Worm (Caenorhabditis elegans) whole organism, L1 larva: ENCODE results near the gene pap-3.
A peak's percentile ranks its signal among the peaks of the same experiment; 100 is the strongest.

Experiments
- C04F5.9 ChIP-seq: sonication (generic microtip); optimal IDR thresholded peaks from 2 replicates; lab custom pipeline; 2016; ENCODE audit warnings: missing genetic modification characterization, missing compliant biosample characterization
- Y116A8C.19 ChIP-seq: sonication (generic microtip); optimal IDR thresholded peaks from 2 replicates; lab custom pipeline; 2016; ENCODE audit warnings: missing compliant biosample characterization, missing genetic modification characterization, borderline replicate concordance
- aly-2 ChIP-seq: fragments of 150-350 bp; optimal IDR thresholded peaks from 2 replicates; lab custom pipeline; 2014; ENCODE audit warnings: missing biosample characterization, missing genetic modification characterization
- ama-1 ChIP-seq: fragments of 150-350 bp; optimal IDR thresholded peaks from 2 replicates; lab custom pipeline; 2014
- blmp-1 ChIP-seq: fragments of 150-350 bp; optimal IDR thresholded peaks from 2 replicates; lab custom pipeline; 2014; ENCODE audit warnings: missing biosample characterization, missing genetic modification characterization
- ceh-63 ChIP-seq: fragments of 200-800 bp; sonication (Bioruptor generic); optimal IDR thresholded peaks from 2 replicates; lab custom pipeline; 2018; ENCODE audit warnings: mild to moderate bottlenecking, missing genetic modification characterization, missing compliant biosample characterization
- ceh-8 ChIP-seq: fragments of 200-800 bp; sonication (Bioruptor generic); optimal IDR thresholded peaks from 2 replicates; lab custom pipeline; 2018; ENCODE audit warnings: mild to moderate bottlenecking, missing genetic modification characterization, moderate library complexity, missing compliant biosample characterization
- ceh-82 ChIP-seq, 3 experiments: fragments of 150-350 bp in 1 of 3; sonication (generic microtip) in 2 of 3; optimal IDR thresholded peaks; 2 replicates each; lab custom pipeline; 2014 to 2017; ENCODE audit warnings: missing biosample characterization in 3 of 3, missing genetic modification characterization in 3 of 3
- ceh-90 ChIP-seq: sonication (generic microtip); optimal IDR thresholded peaks from 2 replicates; lab custom pipeline; 2016; ENCODE audit warnings: missing genetic modification characterization, missing compliant biosample characterization
- efl-1 ChIP-seq, 4 experiments: fragments of 150-350 bp; optimal IDR thresholded peaks in 3 of 4; peaks in 1 of 4; 1 replicate in 1 of 4; 2 replicates in 3 of 4; lab custom pipeline; 2014; ENCODE audit warnings: missing biosample characterization in 2 of 4, missing genetic modification characterization in 2 of 4, missing genetic modification reagents in 2 of 4
- efl-3 ChIP-seq: fragments of 200-800 bp; sonication (Bioruptor generic); optimal IDR thresholded peaks from 2 replicates; lab custom pipeline; 2018; ENCODE audit warnings: mild to moderate bottlenecking, missing genetic modification characterization, missing compliant biosample characterization
- elt-2 ChIP-seq: sonication (generic microtip); optimal IDR thresholded peaks from 2 replicates; lab custom pipeline; 2016; ENCODE audit warnings: missing genetic modification characterization, mild to moderate bottlenecking, inconsistent platforms, missing compliant biosample characterization, missing genetic modification reagents
- grh-1 ChIP-seq: fragments of 200-800 bp; sonication (Bioruptor generic); IDR thresholded peaks from 2 replicates; pipeline ENCODE4 v1.3.6; 2022; ENCODE audit warnings: missing genetic modification reagents, missing genetic modification characterization, missing compliant biosample characterization
- hlh-17 ChIP-seq: fragments of 200-800 bp; sonication (Bioruptor generic); optimal IDR thresholded peaks from 2 replicates; lab custom pipeline; 2018; ENCODE audit warnings: missing genetic modification characterization, mild to moderate bottlenecking, missing compliant biosample characterization, moderate library complexity, borderline replicate concordance
- hlh-4 ChIP-seq: sonication (generic microtip); optimal IDR thresholded peaks from 2 replicates; lab custom pipeline; 2016; ENCODE audit warnings: mild to moderate bottlenecking, missing genetic modification characterization, missing compliant biosample characterization
- lin-13 ChIP-seq: fragments of 150-350 bp; optimal IDR thresholded peaks from 2 replicates; lab custom pipeline; 2014; ENCODE audit warnings: missing biosample characterization, missing genetic modification reagents, missing genetic modification characterization
- lin-15B ChIP-seq: fragments of 150-350 bp; sonication (generic microtip); optimal IDR thresholded peaks from 3 replicates; lab custom pipeline; 2014; ENCODE audit warnings: missing biosample characterization, missing genetic modification characterization
- lin-39 ChIP-seq: fragments of 150-350 bp; optimal IDR thresholded peaks from 2 replicates; lab custom pipeline; 2014; ENCODE audit warnings: missing biosample characterization, missing genetic modification reagents, missing genetic modification characterization
- lir-3 ChIP-seq: sonication (generic microtip); optimal IDR thresholded peaks from 2 replicates; lab custom pipeline; 2016; ENCODE audit warnings: mild to moderate bottlenecking, missing genetic modification characterization, moderate library complexity, missing compliant biosample characterization; ENCODE audit not compliant: poor library complexity
- lsy-2 ChIP-seq, 2 experiments: fragments of 150-350 bp; optimal IDR thresholded peaks; 2 replicates each; lab custom pipeline; 2014; ENCODE audit warnings: missing biosample characterization in 2 of 2, missing genetic modification characterization in 2 of 2
- mab-9 ChIP-seq: fragments of 200-800 bp; sonication (Bioruptor generic); IDR thresholded peaks from 2 replicates; pipeline ENCODE4 v1.3.6; 2022; ENCODE audit warnings: missing genetic modification reagents, missing genetic modification characterization, missing compliant biosample characterization
- mdl-1 ChIP-seq, 2 experiments: fragments of 150-350 bp; optimal IDR thresholded peaks; 2 replicates each; lab custom pipeline; 2014 to 2017; ENCODE audit warnings: missing biosample characterization in 2 of 2, missing genetic modification characterization in 2 of 2, inconsistent platforms in 1 of 2
- nhr-12 ChIP-seq: sonication (generic microtip); optimal IDR thresholded peaks from 2 replicates; lab custom pipeline; 2017; ENCODE audit warnings: missing biosample characterization, missing genetic modification characterization
- nhr-237 ChIP-seq: fragments of 150-350 bp; optimal IDR thresholded peaks from 2 replicates; lab custom pipeline; 2014; ENCODE audit warnings: missing biosample characterization, missing genetic modification characterization
- nhr-47 ChIP-seq: sonication (generic microtip); optimal IDR thresholded peaks from 2 replicates; lab custom pipeline; 2016; ENCODE audit warnings: mild to moderate bottlenecking, missing genetic modification characterization, moderate library complexity, missing compliant biosample characterization
- nhr-77 ChIP-seq: fragments of 150-350 bp; optimal IDR thresholded peaks from 2 replicates; lab custom pipeline; 2014; ENCODE audit warnings: missing biosample characterization, missing genetic modification characterization
- nhr-85 ChIP-seq: sonication (generic microtip); peaks from one replicate; lab custom pipeline; 2016; ENCODE audit warnings: missing genetic modification characterization, inconsistent platforms, missing compliant biosample characterization
- nhr-90 ChIP-seq: sonication (generic microtip); optimal IDR thresholded peaks from 2 replicates; lab custom pipeline; 2016; ENCODE audit warnings: mild to moderate bottlenecking, missing genetic modification characterization, missing compliant biosample characterization; ENCODE audit not compliant: poor library complexity
- pag-3 ChIP-seq: sonication (generic microtip); optimal IDR thresholded peaks from 2 replicates; lab custom pipeline; 2017; ENCODE audit warnings: missing genetic modification characterization, mild to moderate bottlenecking, missing compliant biosample characterization, antibody characterized with exemption, borderline replicate concordance; ENCODE audit not compliant: insufficient read depth
- rnt-1 ChIP-seq: sonication (generic microtip); optimal IDR thresholded peaks from 2 replicates; lab custom pipeline; 2016; ENCODE audit warnings: mild to moderate bottlenecking, missing genetic modification characterization, moderate library complexity, missing compliant biosample characterization
- skn-1 ChIP-seq: fragments of 150-350 bp; optimal IDR thresholded peaks from 2 replicates; lab custom pipeline; 2014; ENCODE audit warnings: missing biosample characterization, missing genetic modification characterization
- snu-23 ChIP-seq: sonication (generic microtip); optimal IDR thresholded peaks from 2 replicates; lab custom pipeline; 2016; ENCODE audit warnings: missing genetic modification characterization, missing compliant biosample characterization
- sox-4 ChIP-seq: sonication (generic microtip); optimal IDR thresholded peaks from 2 replicates; lab custom pipeline; 2016; ENCODE audit warnings: missing genetic modification characterization, missing compliant biosample characterization
- sptf-1 ChIP-seq: fragments of 150-350 bp; optimal IDR thresholded peaks from 2 replicates; lab custom pipeline; 2014; ENCODE audit warnings: missing biosample characterization, missing genetic modification characterization
- sup-37 ChIP-seq: fragments of 200-800 bp; sonication (Bioruptor generic); optimal IDR thresholded peaks from 2 replicates; lab custom pipeline; 2018; ENCODE audit warnings: mild to moderate bottlenecking, missing genetic modification characterization, missing compliant biosample characterization
- tbx-2 ChIP-seq: sonication (generic microtip); optimal IDR thresholded peaks from 2 replicates; lab custom pipeline; 2016; ENCODE audit warnings: missing genetic modification characterization, missing compliant biosample characterization
- unc-130 ChIP-seq: fragments of 150-350 bp; optimal IDR thresholded peaks from 2 replicates; lab custom pipeline; 2017; ENCODE audit warnings: missing biosample characterization, missing genetic modification characterization, inconsistent platforms
- unc-62 ChIP-seq: fragments of 150-350 bp; optimal IDR thresholded peaks from 2 replicates; lab custom pipeline; 2014; ENCODE audit warnings: missing biosample characterization, missing genetic modification reagents, missing genetic modification characterization
- unc-86 ChIP-seq: sonication (generic microtip); optimal IDR thresholded peaks from 2 replicates; lab custom pipeline; 2016; ENCODE audit warnings: missing genetic modification characterization, missing compliant biosample characterization
- zag-1 ChIP-seq: fragments of 150-350 bp; optimal IDR thresholded peaks from 2 replicates; lab custom pipeline; 2014; ENCODE audit warnings: missing biosample characterization, missing genetic modification characterization
- zip-4 ChIP-seq: fragments of 200-800 bp; sonication (Bioruptor generic); optimal IDR thresholded peaks from 2 replicates; lab custom pipeline; 2018; ENCODE audit warnings: mild to moderate bottlenecking, missing genetic modification characterization, moderate library complexity, missing compliant biosample characterization

Gene pap-3

DNA sequence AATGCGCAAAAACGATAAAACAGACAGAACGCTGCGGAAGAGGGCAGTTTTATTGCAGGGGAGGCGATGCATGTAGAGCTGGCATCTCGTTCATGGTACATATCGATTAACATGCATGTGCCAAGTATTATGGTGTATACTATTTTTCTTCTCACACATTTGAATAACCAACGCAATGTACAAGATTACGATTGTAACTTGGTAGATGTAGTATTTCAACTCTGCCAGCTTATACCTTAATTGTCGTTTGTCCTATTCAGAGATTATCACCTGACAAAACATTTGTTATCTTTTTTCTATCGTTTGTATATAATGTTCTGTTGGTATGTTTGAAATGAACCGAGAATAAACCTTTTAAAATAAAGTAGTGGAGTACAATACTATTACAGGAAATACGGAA is 13.5 kb upstream of the pap-3 start, which contains the start of gene pes-5:
pes-5 (minus strand) TSS at position 101 of the 400 bp plus-strand sequence.
- TF ChIP-seq lin-39 (tag; lab: Kevin White, UChicago) (no peak), unc-86 (no peak), nhr-47 (no peak), hlh-17 (GFP tag; lab: Kevin White, UChicago) (no peak), grh-1 (GFP tag; lab: Robert Waterston, UW) (no peak), skn-1 (tag; lab: Kevin White, UChicago) (no peak), zip-4 (GFP tag; lab: Kevin White, UChicago) (no peak), sptf-1 (tag; lab: Kevin White, UChicago) (no peak), sup-37 (no peak), aly-2 (tag; lab: Kevin White, UChicago) (no peak), sox-4 (tag; lab: Kevin White, UChicago) (no peak), unc-130 (tag; lab: Kevin White, UChicago) (no peak), ceh-8 (GFP tag; lab: Kevin White, UChicago) (no peak), ceh-90 (tag; lab: Kevin White, UChicago) (no peak), nhr-85 (no peak), mab-9 (GFP tag; lab: Robert Waterston, UW) (no peak), lsy-2 (tag; optimal IDR thresholded peaks at IDR 0.05; lab: Kevin White, UChicago) (no peak)
- TF ChIP-seq, all 84 proteins: peak for 0

DNA sequence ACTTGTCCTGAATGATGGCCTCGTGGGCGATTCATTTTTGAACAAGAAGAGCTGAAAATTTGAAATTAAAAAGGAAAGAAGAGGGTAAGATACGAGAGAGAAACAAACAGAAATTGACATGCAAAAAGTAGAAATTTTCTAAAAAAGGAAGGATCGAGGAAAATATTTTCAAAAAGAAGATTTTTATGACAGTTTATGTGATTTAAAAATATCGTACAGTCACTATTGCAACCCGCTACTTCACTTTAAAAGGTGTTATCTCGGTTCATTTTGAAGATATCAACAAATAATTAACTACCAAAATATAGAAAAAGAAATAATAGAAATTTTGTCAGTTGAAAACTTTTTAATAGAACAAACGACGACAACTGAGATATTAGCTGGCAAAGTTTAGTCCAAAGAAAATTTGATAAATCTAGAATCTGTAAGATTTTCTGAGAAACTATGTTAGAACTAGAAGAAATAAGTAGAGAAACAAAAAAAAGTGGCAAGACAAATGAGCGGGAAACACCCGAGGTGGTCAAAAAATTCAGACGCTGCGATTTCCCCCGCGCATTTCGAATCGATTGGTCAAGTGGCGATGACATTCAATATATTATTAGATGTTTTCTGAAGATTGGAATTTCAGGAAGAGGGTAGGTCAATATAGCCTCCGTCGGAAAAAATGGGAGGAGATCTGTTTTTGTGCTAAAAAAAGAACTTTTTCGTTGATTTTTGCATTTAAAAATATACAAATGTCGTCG is 7.4 kb upstream of the pap-3 start, which contains the start of gene Y6D1A.1:
Y6D1A.1 (minus strand) TSS at position 51 of the 743 bp plus-strand sequence.
- TF ChIP-seq efl-1 (optimal IDR thresholded peaks at IDR 0.05; lab: Kevin White, UChicago) (no peak), efl-1 (GFP tag; optimal IDR thresholded peaks at IDR 0.05 in 1 of 2; lab: Kevin White, UChicago) (peak in 1 of 2 experiments; percentile 45), ceh-63 (no peak)

DNA sequence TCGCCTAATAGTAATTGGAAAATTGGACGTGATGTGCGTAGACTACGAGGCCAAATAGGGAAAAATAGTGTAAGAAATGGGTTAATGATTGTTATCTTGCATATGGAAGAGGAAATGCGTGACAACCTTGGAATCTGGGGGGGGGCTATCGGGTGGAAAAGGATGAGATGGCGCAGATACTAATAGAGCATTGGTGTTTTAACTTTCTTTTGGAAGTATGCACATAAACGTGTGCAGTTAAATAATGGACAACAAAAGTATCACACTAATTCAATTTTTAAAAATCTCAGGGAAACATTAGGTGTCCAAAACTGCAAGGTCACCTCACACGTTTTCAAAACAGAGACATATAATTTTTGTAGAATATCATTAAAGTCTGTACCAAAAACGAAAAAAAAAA is 3.4 kb upstream of the pap-3 start, which contains the start of gene Y6D1A.2:
Y6D1A.2 (minus strand) TSS at position 101 of the 400 bp plus-strand sequence.
- no peak for TF ChIP-seq hlh-4
- TF ChIP-seq lin-39 (tag; lab: Kevin White, UChicago): no peak
- TF ChIP-seq nhr-90: no peak
- no peak for TF ChIP-seq lin-15B (tag; lab: Kevin White, UChicago)
- no peak for TF ChIP-seq tbx-2 (tag; lab: Kevin White, UChicago)
- peak; percentile 17 for TF ChIP-seq blmp-1
- peak; percentile 66 for TF ChIP-seq nhr-85
- TF ChIP-seq snu-23 (GFP tag; lab: Kevin White, UChicago): no peak
- TF ChIP-seq Y116A8C.19 (tag; lab: Kevin White, UChicago): no peak
- no peak for TF ChIP-seq rnt-1 (tag; lab: Kevin White, UChicago)

DNA sequence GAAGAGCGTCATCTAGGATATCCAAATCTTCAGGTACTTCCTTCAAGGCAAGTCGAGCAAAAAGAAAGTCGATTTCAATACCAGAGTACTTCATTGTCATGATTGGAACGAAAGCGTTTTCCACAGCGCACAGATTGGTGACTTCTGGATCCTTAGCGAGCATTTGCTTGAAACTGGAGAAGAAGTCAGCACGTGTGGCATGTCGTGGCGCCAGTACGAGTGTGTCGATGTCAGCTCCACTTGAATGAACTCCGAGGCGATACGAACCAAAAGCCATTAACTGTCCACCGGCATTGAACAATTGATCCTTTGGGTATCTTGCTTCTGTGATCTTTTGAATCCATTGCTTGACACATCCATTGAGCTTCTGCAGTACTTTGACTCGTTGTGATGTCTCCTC is 361 bp downstream of the pap-3 start:
- TF ChIP-seq mab-9 (GFP tag; lab: Robert Waterston, UW) (no peak), elt-2 (tag; lab: Kevin White, UChicago) (no peak), C04F5.9 (tag; lab: Kevin White, UChicago) (no peak), lir-3 (tag; lab: Kevin White, UChicago) (no peak)

DNA sequence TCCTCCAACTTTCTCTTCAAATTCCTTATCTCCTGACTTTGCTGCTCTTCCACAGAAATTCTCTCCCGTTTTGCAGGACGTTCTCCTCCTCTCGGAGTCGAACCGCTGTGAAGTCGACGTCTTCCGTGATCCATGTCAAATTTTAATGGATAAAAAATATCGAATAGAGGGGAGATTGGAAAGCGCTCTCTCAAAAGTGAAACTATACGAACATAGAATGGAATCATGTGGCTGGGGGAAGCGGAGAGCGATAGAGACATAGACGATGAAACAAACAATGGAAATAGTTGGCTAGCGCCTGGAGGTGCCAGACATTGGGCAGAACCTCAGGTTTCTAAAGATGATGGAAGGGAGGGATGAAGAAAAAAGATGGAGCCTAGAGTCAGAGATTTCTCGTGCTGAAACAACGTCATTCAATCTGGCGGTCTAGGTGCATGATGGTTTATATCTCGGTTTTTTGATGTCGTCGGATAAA is 2.4 kb downstream of the pap-3 start, which contains the start of gene F43G6.8:
F43G6.8 (minus strand) TSS at position 198 of the 475 bp plus-strand sequence.
- no peak for TF ChIP-seq grh-1 (GFP tag; lab: Robert Waterston, UW)
- no peak for TF ChIP-seq zip-4 (GFP tag; lab: Kevin White, UChicago)
- peak; percentile 47 for TF ChIP-seq nhr-47
- TF ChIP-seq efl-3 (GFP tag; lab: Kevin White, UChicago): no peak
- TF ChIP-seq mdl-1 (tag; optimal IDR thresholded peaks at IDR 0.05; lab: Kevin White, UChicago): peak in 1 of 2 experiments; percentile 76
- no peak for TF ChIP-seq nhr-77
- no peak for TF ChIP-seq unc-62 (GFP tag; lab: Kevin White, UChicago)
- no peak for TF ChIP-seq zag-1
- TF ChIP-seq nhr-237 (tag; lab: Kevin White, UChicago): no peak
- peak; percentile 21 for TF ChIP-seq lin-13 (GFP tag; lab: Kevin White, UChicago)
- no peak for TF ChIP-seq nhr-12 (tag; lab: Kevin White, UChicago)
- TF ChIP-seq pag-3 (tag; lab: Kevin White, UChicago): no peak
- TF ChIP-seq ama-1 (lab: Kevin White, UChicago): peak; percentile 52
- TF ChIP-seq hlh-17 (GFP tag; lab: Kevin White, UChicago): no peak
- no peak for TF ChIP-seq elt-2 (tag; lab: Kevin White, UChicago)
- peak; percentile 97 for TF ChIP-seq blmp-1
- TF ChIP-seq ceh-82 (tag; optimal IDR thresholded peaks at IDR 0.05; lab: Kevin White, UChicago): peak in 1 of 3 experiments; percentile 47
- TF ChIP-seq snu-23 (GFP tag; lab: Kevin White, UChicago): peak; percentile 62
- TF ChIP-seq tbx-2 (tag; lab: Kevin White, UChicago): no peak
- no peak for TF ChIP-seq hlh-4
- no peak for TF ChIP-seq ceh-8 (GFP tag; lab: Kevin White, UChicago)
